Fruit fly (Drosophila melanogaster) ovary, adult (tissue): Measurements from ENCODE around the gene Sptz.
A peak's percentile ranks its signal among the peaks of the same experiment; 100 is the strongest.

Source experiments
- CG17801 ChIP-seq: fragments of 200-800 bp; optimal IDR thresholded peaks from 2 replicates; lab custom pipeline; 2019; ENCODE audit warnings: missing biosample characterization, mild to moderate bottlenecking, missing genetic modification characterization, moderate library complexity; ENCODE audit not compliant: partially characterized antibody

Sptz gene

dm6 chr3R:11449688-11450087 is 27.8 kb downstream of the Sptz start:
- TF ChIP-seq CG17801 (GFP tag; lab: Kevin White, UChicago), result no peak

DNA sequence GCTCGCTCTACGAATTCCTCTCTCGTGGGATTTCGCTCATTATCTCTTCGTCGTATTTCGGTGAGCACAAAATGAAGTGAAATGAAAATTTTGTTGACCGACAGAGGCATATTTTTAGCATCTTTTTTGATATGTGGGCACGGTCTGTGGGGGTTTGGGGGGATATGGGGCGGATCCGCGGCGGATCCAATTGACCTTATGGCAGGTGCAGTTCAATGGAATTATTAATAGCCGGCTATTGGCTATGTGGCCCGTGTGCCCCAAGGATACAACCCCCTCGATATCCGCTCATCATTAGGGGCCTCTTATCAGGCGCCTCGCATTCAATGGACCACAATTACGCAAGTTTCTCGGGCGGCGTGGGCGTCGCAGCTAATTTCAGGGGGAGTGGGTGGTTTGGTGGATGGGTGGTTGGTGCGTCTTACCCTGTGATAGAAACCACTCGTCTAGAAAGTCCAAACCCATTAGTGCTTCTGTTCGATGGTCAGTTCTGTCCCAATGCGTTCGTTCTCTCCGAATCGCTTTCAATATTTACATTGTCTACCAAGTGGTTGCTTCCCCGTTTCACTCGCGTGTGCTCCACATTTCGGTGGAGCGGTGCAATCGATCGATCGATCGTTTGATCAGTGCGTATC is 29.4 kb downstream of the Sptz start, which contains the start of gene sals:
sals (minus strand) TSS at position 585 of the 635 bp plus-strand sequence.
- TF ChIP-seq CG17801 (GFP tag; lab: Kevin White, UChicago), result no peak

DNA sequence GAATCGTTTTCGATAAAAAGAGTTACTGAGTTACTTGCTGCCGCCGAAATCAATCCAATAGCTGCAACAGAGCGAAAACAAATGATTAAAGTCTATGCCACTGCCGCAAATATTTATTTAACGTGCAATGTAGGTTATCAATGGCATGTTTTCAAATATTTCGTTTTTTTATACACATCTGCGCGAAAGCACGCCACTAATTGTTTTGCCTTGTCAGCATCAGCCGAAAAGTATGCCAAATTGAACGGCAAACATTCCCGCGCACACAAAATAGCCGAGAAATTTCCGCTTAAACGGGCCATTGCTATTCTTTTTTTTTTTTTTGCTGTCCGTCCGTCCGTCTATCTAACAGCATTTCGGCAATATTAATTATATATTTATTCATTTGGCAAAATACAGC is 30.1 kb downstream of the Sptz start:
- TF ChIP-seq CG17801 (GFP tag; lab: Kevin White, UChicago), result no peak

- peak; percentile 59 for TF ChIP-seq CG17801 (GFP tag; lab: Kevin White, UChicago)
These were observed 32.5 kb downstream of the Sptz start for dm6 chr3R:11454210-11454904.

DNA sequence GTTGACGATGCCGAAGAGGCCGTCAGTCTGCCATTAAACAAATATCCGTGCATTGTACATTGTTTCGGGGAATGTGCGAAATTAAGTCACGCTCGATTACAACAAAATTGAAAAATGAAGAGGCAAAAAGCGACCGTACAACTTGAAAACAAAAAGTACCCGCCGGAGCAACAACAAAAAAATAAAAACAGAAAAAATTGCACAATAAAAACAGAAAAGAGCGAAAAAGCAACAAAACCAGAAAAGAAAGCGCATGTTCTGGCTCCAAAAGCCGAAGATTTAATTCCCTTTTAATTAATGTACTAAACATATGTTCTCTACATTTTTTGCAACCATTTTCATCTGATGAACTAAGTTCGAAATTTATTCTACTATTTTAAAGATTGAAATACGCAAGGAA is 34.6 kb downstream of the Sptz start:
- peak; percentile 71 for TF ChIP-seq CG17801 (GFP tag; lab: Kevin White, UChicago)

- TF ChIP-seq CG17801 (GFP tag; lab: Kevin White, UChicago), result no peak
These were observed 35.4 kb downstream of the Sptz start for dm6 chr3R:11457286-11457685.

- TF ChIP-seq CG17801 (GFP tag; lab: Kevin White, UChicago), result no peak
These were observed 36.3 kb downstream of the Sptz start for dm6 chr3R:11458022-11458850.

DNA sequence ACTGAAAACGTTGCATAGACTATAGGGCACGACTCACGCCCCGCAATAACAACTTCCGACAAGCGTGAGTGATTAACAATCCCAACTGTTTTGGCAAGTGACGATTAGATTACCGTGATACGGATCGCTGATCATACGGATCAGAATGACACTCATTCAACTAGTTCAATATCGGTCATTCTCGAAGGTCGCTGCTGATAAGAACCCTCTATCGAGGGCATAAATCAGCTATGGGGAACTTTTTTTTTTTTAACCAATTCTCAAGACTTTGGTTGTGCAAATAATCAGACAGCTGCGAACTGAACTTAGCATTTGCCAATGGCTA is 36.9 kb downstream of the Sptz start:
- no peak for TF ChIP-seq CG17801 (GFP tag; lab: Kevin White, UChicago)

DNA sequence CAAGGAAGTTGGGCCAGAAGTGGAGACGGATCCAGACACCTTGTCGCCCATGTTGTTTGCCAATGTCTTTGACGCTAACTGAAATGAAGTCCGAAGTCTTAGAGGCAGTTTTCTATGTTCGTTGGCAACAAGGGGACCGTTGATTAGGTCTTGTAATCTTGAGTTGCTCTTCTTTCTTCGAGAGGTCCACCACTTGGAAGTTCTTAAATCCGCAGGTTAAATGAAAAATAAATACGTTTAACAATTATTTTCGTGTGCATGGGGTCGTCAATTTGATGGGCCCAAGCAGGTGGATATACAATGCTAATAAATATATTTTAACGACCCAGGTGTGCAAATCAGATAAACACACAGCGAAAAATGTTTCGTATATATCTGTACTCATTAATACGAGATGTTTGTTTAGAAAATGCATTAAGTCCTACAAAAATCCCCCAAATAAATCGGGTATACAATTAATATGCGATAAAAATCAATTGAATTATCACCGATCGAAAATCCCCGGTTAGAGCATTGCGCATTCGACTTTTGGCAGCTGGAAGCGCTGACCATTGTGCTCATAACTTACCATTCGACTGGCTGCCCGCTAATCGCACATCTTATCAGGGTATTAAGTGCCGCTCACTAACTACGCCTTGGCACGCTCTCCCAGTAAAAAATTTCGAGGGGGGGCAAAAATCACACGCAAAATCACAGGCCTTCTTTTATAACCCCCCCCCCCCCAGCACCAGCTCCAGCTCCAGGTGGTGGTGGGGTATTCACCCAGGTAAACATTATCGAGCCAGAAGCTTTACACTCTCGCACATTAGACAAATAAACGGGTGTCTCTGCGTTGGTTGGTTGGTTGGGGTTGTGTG is 38.8 kb downstream of the Sptz start, which contains the start of gene PGRP-LB:
PGRP-LB (minus strand) TSS at position 51 of the 857 bp plus-strand sequence.
- TF ChIP-seq CG17801 (GFP tag; lab: Kevin White, UChicago), result no peak

- no peak for TF ChIP-seq CG17801 (GFP tag; lab: Kevin White, UChicago)
These were observed 45.9 kb downstream of the Sptz start for dm6 chr3R:11467812-11468211.

- TF ChIP-seq CG17801 (GFP tag; lab: Kevin White, UChicago), result no peak
These were observed 47.9 kb downstream of the Sptz start for dm6 chr3R:11469745-11470144.
